Worm (Caenorhabditis elegans): Measurements from ENCODE around the gene Y49F6B.20.

- TF ChIP-seq aly-2 (tag; optimal IDR thresholded peaks at IDR 0.05) (no peak), ZK546.5 (tag; optimal IDR thresholded peaks at IDR 0.05) (no peak), peb-1 (tag; optimal IDR thresholded peaks at IDR 0.05) (no peak)
Observed at ce11 chrII:3502011-3502410, 31.6 kb upstream of the Y49F6B.20 start.

All from whole organism, L2 larva.